Worm (Caenorhabditis elegans): ENCODE data around the gene W02G9.4.

ce11 chrV:2652557-2653133, 14.1 kb upstream of the W02G9.4 start, which contains the start of the genes W02H5.8 and angl-1:
- TF ChIP-seq nhr-12 (tag; optimal IDR thresholded peaks at IDR 0.05) (no peak), mep-1 (tag; optimal IDR thresholded peaks at IDR 0.05) (no peak), nhr-28 (tag; optimal IDR thresholded peaks at IDR 0.05) (no peak), ceh-83 (GFP tag; optimal IDR thresholded peaks at IDR 0.05) (no peak), unc-62 (GFP tag; optimal IDR thresholded peaks at IDR 0.05) (no peak), ceh-39 (tag; optimal IDR thresholded peaks at IDR 0.05) (no peak), nhr-76 (tag; optimal IDR thresholded peaks at IDR 0.05) (no peak), snpc-4 (tag; optimal IDR thresholded peaks at IDR 0.05) (no peak)

All from whole organism, mixed stage, embryonic.